Worm (Caenorhabditis elegans): ENCODE results near the gene Y7A5A.13.

Y7A5A.13 gene

ce11 chrX:15799595-15799994 lies 25.9 kb downstream of the Y7A5A.13 start, which contains the start of gene Y7A5A.6:
Y7A5A.6 (minus strand) TSS chrX:15799695.
- TF ChIP-seq unc-62 (GFP tag; optimal IDR thresholded peaks at IDR 0.05) (no peak), sptf-1 (tag; optimal IDR thresholded peaks at IDR 0.05) (no peak), bed-3 (GFP tag; optimal IDR thresholded peaks at IDR 0.05) (no peak), drap-1 (GFP tag; optimal IDR thresholded peaks at IDR 0.05) (no peak), hlh-1 (tag; optimal IDR thresholded peaks at IDR 0.05) (no peak), lin-32 (GFP tag; optimal IDR thresholded peaks at IDR 0.05) (no peak), elt-3 (tag; optimal IDR thresholded peaks at IDR 0.05) (no peak), lsy-2 (tag; optimal IDR thresholded peaks at IDR 0.05) (no peak), sem-2 (GFP tag; optimal IDR thresholded peaks at IDR 0.05) (no peak), elt-1 (tag; optimal IDR thresholded peaks at IDR 0.05; ENCODE audit: borderline replicate concordance, insufficient read depth) (no peak), ceh-39 (tag; optimal IDR thresholded peaks at IDR 0.05) (no peak), nhr-12 (tag; optimal IDR thresholded peaks at IDR 0.05) (no peak), blmp-1 (tag; optimal IDR thresholded peaks at IDR 0.05) (no peak), nhr-237 (tag; optimal IDR thresholded peaks at IDR 0.05) (no peak), mep-1 (tag; optimal IDR thresholded peaks at IDR 0.05) (no peak), tbx-8 (GFP tag; optimal IDR thresholded peaks at IDR 0.05) (no peak), nhr-76 (tag; optimal IDR thresholded peaks at IDR 0.05) (no peak), lin-13 (tag; optimal IDR thresholded peaks at IDR 0.05) (no peak)

DNA sequence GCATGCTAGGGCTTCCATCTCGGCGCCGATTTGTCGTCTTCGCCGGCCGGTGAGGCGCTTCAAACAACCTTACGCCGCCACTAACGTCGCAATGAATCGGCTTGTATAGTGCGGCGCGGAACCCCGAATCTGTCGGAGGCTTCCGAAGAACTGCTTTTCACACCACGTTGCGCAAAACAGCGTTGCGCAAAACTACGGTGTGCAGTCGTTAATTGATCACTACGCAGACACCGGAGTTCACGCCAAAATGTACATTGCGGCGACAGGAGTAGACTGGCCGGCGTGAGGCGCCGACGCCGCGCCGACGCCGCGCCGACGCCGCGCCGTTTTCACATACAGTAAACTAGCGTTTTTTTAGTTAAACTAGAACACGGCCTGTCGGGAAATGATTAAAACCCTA lies 28.2 kb downstream of the Y7A5A.13 start:
- TF ChIP-seq ztf-11 (tag; optimal IDR thresholded peaks at IDR 0.05) (no peak), nhr-237 (tag; optimal IDR thresholded peaks at IDR 0.05) (no peak), sptf-1 (tag; optimal IDR thresholded peaks at IDR 0.05) (no peak), ham-2 (GFP tag; optimal IDR thresholded peaks at IDR 0.05) (no peak), sem-2 (GFP tag; optimal IDR thresholded peaks at IDR 0.05) (no peak), zip-8 (tag; optimal IDR thresholded peaks at IDR 0.05) (no peak), elt-3 (tag; optimal IDR thresholded peaks at IDR 0.05) (no peak), mep-1 (tag; optimal IDR thresholded peaks at IDR 0.05) (no peak), pha-4 (tag; optimal IDR thresholded peaks at IDR 0.05) (no peak), mab-5 (tag; optimal IDR thresholded peaks at IDR 0.05) (no peak), mls-2 (tag; optimal IDR thresholded peaks at IDR 0.05) (no peak), cnd-1 (tag; optimal IDR thresholded peaks at IDR 0.05) (no peak), ceh-83 (GFP tag; optimal IDR thresholded peaks at IDR 0.05) (no peak), ceh-39 (tag; optimal IDR thresholded peaks at IDR 0.05) (no peak), ceh-43 (GFP tag; optimal IDR thresholded peaks at IDR 0.05) (no peak)

- TF ChIP-seq nhr-28 (tag; optimal IDR thresholded peaks at IDR 0.05) (no peak), drap-1 (GFP tag; optimal IDR thresholded peaks at IDR 0.05) (no peak), tbx-8 (GFP tag; optimal IDR thresholded peaks at IDR 0.05) (no peak), ceh-43 (GFP tag; optimal IDR thresholded peaks at IDR 0.05) (no peak), lin-32 (GFP tag; optimal IDR thresholded peaks at IDR 0.05) (no peak), M03D4.4 (tag; optimal IDR thresholded peaks at IDR 0.05) (no peak), flh-1 (GFP tag; optimal IDR thresholded peaks at IDR 0.05) (no peak), bed-3 (GFP tag; optimal IDR thresholded peaks at IDR 0.05) (no peak), mls-2 (tag; optimal IDR thresholded peaks at IDR 0.05) (no peak), blmp-1 (tag; optimal IDR thresholded peaks at IDR 0.05) (no peak), unc-120 (tag; optimal IDR thresholded peaks at IDR 0.05; ENCODE audit: poor library complexity, severe bottlenecking) (no peak), ceh-83 (GFP tag; optimal IDR thresholded peaks at IDR 0.05) (no peak), sem-2 (GFP tag; optimal IDR thresholded peaks at IDR 0.05) (no peak), sptf-1 (tag; optimal IDR thresholded peaks at IDR 0.05) (no peak)
These were observed 30.4 kb downstream of the Y7A5A.13 start, which contains the start of gene Y7A5A.7 for ce11 chrX:15804072-15804471. Y7A5A.7 (minus strand) TSS chrX:15804172.

ce11 chrX:15811341-15811740 lies 37.7 kb downstream of the Y7A5A.13 start:
- no peak for TF ChIP-seq elt-1 (tag; optimal IDR thresholded peaks at IDR 0.05; ENCODE audit: borderline replicate concordance, insufficient read depth)
- no peak for TF ChIP-seq snpc-4 (tag; optimal IDR thresholded peaks at IDR 0.05)
- TF ChIP-seq ztf-11 (tag; optimal IDR thresholded peaks at IDR 0.05): no peak
- TF ChIP-seq sem-2 (GFP tag; optimal IDR thresholded peaks at IDR 0.05): no peak
- TF ChIP-seq lin-32 (GFP tag; optimal IDR thresholded peaks at IDR 0.05): no peak

ce11 chrX:15814548-15814947 lies 40.9 kb downstream of the Y7A5A.13 start:
- TF ChIP-seq lin-13 (tag; optimal IDR thresholded peaks at IDR 0.05) (no peak), sptf-1 (tag; optimal IDR thresholded peaks at IDR 0.05) (no peak), zip-8 (tag; optimal IDR thresholded peaks at IDR 0.05) (peak; percentile 91), cnd-1 (tag; optimal IDR thresholded peaks at IDR 0.05) (no peak), lsy-2 (tag; optimal IDR thresholded peaks at IDR 0.05) (no peak)
